Worm (Caenorhabditis elegans) whole organism, late embryonic: ENCODE measurements around the gene pqn-42.

ENCODE experiments used
- F13H6.1 ChIP-seq: sonication (generic microtip); optimal IDR thresholded peaks from 2 replicates; lab custom pipeline; 2016; ENCODE audit warnings: missing genetic modification characterization, missing compliant biosample characterization
- madf-2 ChIP-seq: sonication (generic microtip); optimal IDR thresholded peaks from 2 replicates; lab custom pipeline; 2017; ENCODE audit warnings: missing genetic modification characterization, missing compliant biosample characterization

ce11 chrII:2454822-2455221 is 4.0 kb downstream of the pqn-42 start:
- TF ChIP-seq F13H6.1 (no peak), madf-2 (tag; lab: Kevin White, UChicago) (no peak)
